Fruit fly (Drosophila melanogaster) whole organism, prepupa: ENCODE measurements around the gene Cpr72Ea.

Experiments
- CG10631 ChIP-seq: fragments of 200-800 bp; sonication (Bioruptor generic); optimal IDR thresholded peaks from 2 replicates; lab custom pipeline; 2016; ENCODE audit warnings: missing biosample characterization, missing genetic modification characterization
- CG10669 ChIP-seq: fragments of 200-800 bp; sonication (Bioruptor generic); optimal IDR thresholded peaks from 3 replicates; lab custom pipeline; 2018; ENCODE audit warnings: missing biosample characterization, mild to moderate bottlenecking, missing genetic modification characterization, moderate library complexity
- CG11294 ChIP-seq: fragments of 200-800 bp; sonication (Bioruptor generic); IDR thresholded peaks from 2 replicates; pipeline ENCODE4 v1.3.6; 2022; ENCODE audit warnings: missing biosample characterization, missing genetic modification characterization
- CG11762 ChIP-seq: fragments of 200-800 bp; sonication (Bioruptor generic); optimal IDR thresholded peaks from 3 replicates; lab custom pipeline; 2016; ENCODE audit warnings: missing biosample characterization, missing genetic modification characterization; ENCODE audit not compliant: insufficient read depth
- CG11902 ChIP-seq: fragments of 200-800 bp; sonication (Bioruptor generic); optimal IDR thresholded peaks from 3 replicates; lab custom pipeline; 2016; ENCODE audit warnings: missing biosample characterization, missing genetic modification characterization
- CG1621 ChIP-seq: fragments of 200-800 bp; sonication (Bioruptor generic); optimal IDR thresholded peaks from 3 replicates; lab custom pipeline; 2018; ENCODE audit warnings: missing biosample characterization, mild to moderate bottlenecking, missing genetic modification characterization
- CG16779 ChIP-seq: fragments of 200-800 bp; sonication (Bioruptor generic); optimal IDR thresholded peaks from 3 replicates; lab custom pipeline; 2017; ENCODE audit warnings: missing biosample characterization, mild to moderate bottlenecking, missing genetic modification characterization
- CG3032 ChIP-seq: fragments of 200-800 bp; optimal IDR thresholded peaks from 2 replicates; lab custom pipeline; 2019; ENCODE audit warnings: missing biosample characterization, mild to moderate bottlenecking, missing genetic modification characterization, moderate library complexity
- CG31627 ChIP-seq: fragments of 200-800 bp; sonication (Bioruptor generic); optimal IDR thresholded peaks from 3 replicates; lab custom pipeline; 2016; ENCODE audit warnings: missing biosample characterization, missing genetic modification characterization
- CG32006 ChIP-seq: fragments of 200-800 bp; sonication (Bioruptor generic); optimal IDR thresholded peaks from 3 replicates; lab custom pipeline; 2017; ENCODE audit warnings: missing biosample characterization, mild to moderate bottlenecking, missing genetic modification characterization
- CG34406 ChIP-seq: fragments of 200-800 bp; sonication (Bioruptor generic); optimal IDR thresholded peaks from 3 replicates; lab custom pipeline; 2016; ENCODE audit warnings: missing biosample characterization, missing genetic modification characterization
- CG3919 ChIP-seq: fragments of 200-800 bp; sonication (Bioruptor generic); optimal IDR thresholded peaks from 3 replicates; lab custom pipeline; 2016; ENCODE audit warnings: missing biosample characterization, missing genetic modification characterization
- CG4318 ChIP-seq: fragments of 200-800 bp; sonication (Bioruptor generic); optimal IDR thresholded peaks from 3 replicates; lab custom pipeline; 2017; ENCODE audit warnings: missing biosample characterization, mild to moderate bottlenecking, missing genetic modification characterization
- CG6163 ChIP-seq: fragments of 200-800 bp; sonication (Bioruptor generic); IDR thresholded peaks from 3 replicates; pipeline ENCODE4 v1.3.6; 2022; ENCODE audit warnings: missing biosample characterization, missing genetic modification characterization
- CG6276 ChIP-seq: fragments of 200-800 bp; sonication (Bioruptor generic); optimal IDR thresholded peaks from 2 replicates; lab custom pipeline; 2017; ENCODE audit warnings: missing biosample characterization, mild to moderate bottlenecking, missing genetic modification characterization
- CG6792 ChIP-seq: fragments of 200-800 bp; sonication (Bioruptor generic); optimal IDR thresholded peaks from 3 replicates; lab custom pipeline; 2016; ENCODE audit warnings: missing biosample characterization, missing genetic modification characterization
- CG6808 ChIP-seq: fragments of 200-800 bp; sonication (Bioruptor generic); optimal IDR thresholded peaks from 3 replicates; lab custom pipeline; 2017; ENCODE audit warnings: missing biosample characterization, missing genetic modification characterization, mild to moderate bottlenecking, moderate library complexity, missing genetic modification reagents
- CG6854 ChIP-seq: fragments of 200-800 bp; sonication (Bioruptor generic); optimal IDR thresholded peaks from 2 replicates; lab custom pipeline; 2017; ENCODE audit warnings: missing biosample characterization, mild to moderate bottlenecking, missing genetic modification characterization
- CG7368 ChIP-seq: fragments of 200-800 bp; sonication (Bioruptor generic); optimal IDR thresholded peaks from 3 replicates; lab custom pipeline; 2016; ENCODE audit warnings: missing biosample characterization, missing genetic modification characterization
- CG8119 ChIP-seq: fragments of 200-800 bp; sonication (Bioruptor generic); IDR thresholded peaks from 3 replicates; pipeline ENCODE4 v1.3.6; 2022; ENCODE audit warnings: missing biosample characterization, missing genetic modification characterization
- CG8319 ChIP-seq: fragments of 200-800 bp; sonication (Bioruptor generic); optimal IDR thresholded peaks from 3 replicates; lab custom pipeline; 2016; ENCODE audit warnings: missing biosample characterization, missing genetic modification characterization
- CG9139 ChIP-seq: fragments of 200-800 bp; sonication (Bioruptor generic); optimal IDR thresholded peaks from 3 replicates; lab custom pipeline; 2017; ENCODE audit warnings: missing biosample characterization, mild to moderate bottlenecking, missing genetic modification characterization
- Eip75B ChIP-seq: fragments of 200-800 bp; sonication (Bioruptor generic); optimal IDR thresholded peaks from 3 replicates; lab custom pipeline; 2016; ENCODE audit warnings: missing biosample characterization, missing genetic modification characterization
- Eip78C ChIP-seq: fragments of 200-800 bp; sonication (Bioruptor generic); peaks from one replicate; lab custom pipeline; 2016; ENCODE audit warnings: missing biosample characterization, missing genetic modification characterization
- Eip93F ChIP-seq: fragments of 200-800 bp; sonication (Bioruptor generic); optimal IDR thresholded peaks from 2 replicates; lab custom pipeline; 2016; ENCODE audit warnings: missing biosample characterization, mild to moderate bottlenecking, missing genetic modification characterization
- Ets21C ChIP-seq: fragments of 200-800 bp; sonication (Bioruptor generic); optimal IDR thresholded peaks from 3 replicates; lab custom pipeline; 2016; ENCODE audit warnings: missing biosample characterization, missing genetic modification characterization
- Ets96B ChIP-seq: fragments of 200-800 bp; optimal IDR thresholded peaks from 2 replicates; lab custom pipeline; 2019; ENCODE audit warnings: missing biosample characterization, mild to moderate bottlenecking, missing genetic modification characterization, moderate library complexity
- Hr38 ChIP-seq: sonication (Bioruptor generic); optimal IDR thresholded peaks from 2 replicates; lab custom pipeline; 2016; ENCODE audit warnings: missing biosample characterization, missing genetic modification characterization
- Hr39 ChIP-seq: fragments of 200-800 bp; sonication (Bioruptor generic); optimal IDR thresholded peaks from 2 replicates; lab custom pipeline; 2016; ENCODE audit warnings: missing biosample characterization, missing genetic modification characterization
- Hr4 ChIP-seq: fragments of 200-800 bp; sonication (Bioruptor generic); optimal IDR thresholded peaks from 3 replicates; lab custom pipeline; 2016; ENCODE audit warnings: missing biosample characterization, missing genetic modification characterization
- Lpt ChIP-seq: fragments of 200-800 bp; sonication (Bioruptor generic); optimal IDR thresholded peaks from 3 replicates; lab custom pipeline; 2016; ENCODE audit warnings: missing biosample characterization, missing genetic modification characterization
- Met ChIP-seq: fragments of 200-800 bp; sonication (Bioruptor generic); optimal IDR thresholded peaks from 3 replicates; lab custom pipeline; 2016; ENCODE audit warnings: missing biosample characterization, missing genetic modification characterization
- Smox ChIP-seq: fragments of 200-800 bp; sonication (Bioruptor generic); optimal IDR thresholded peaks from 3 replicates; lab custom pipeline; 2016; ENCODE audit warnings: missing biosample characterization, missing genetic modification characterization
- Sox102F ChIP-seq: fragments of 200-800 bp; sonication (Bioruptor generic); optimal IDR thresholded peaks from 2 replicates; lab custom pipeline; 2016; ENCODE audit warnings: missing biosample characterization, mild to moderate bottlenecking, missing genetic modification characterization
- Sox14 ChIP-seq: fragments of 200-800 bp; sonication (Bioruptor generic); optimal IDR thresholded peaks from 3 replicates; lab custom pipeline; 2016; ENCODE audit warnings: missing biosample characterization, missing genetic modification characterization
- Sox15 ChIP-seq: fragments of 200-800 bp; sonication (Bioruptor generic); optimal IDR thresholded peaks from 3 replicates; lab custom pipeline; 2016; ENCODE audit warnings: missing biosample characterization, missing genetic modification characterization
- achi ChIP-seq: fragments of 200-800 bp; sonication (Bioruptor generic); optimal IDR thresholded peaks from 3 replicates; lab custom pipeline; 2016; ENCODE audit warnings: missing biosample characterization, missing genetic modification characterization
- acj6 ChIP-seq: fragments of 200-800 bp; sonication (Bioruptor generic); optimal IDR thresholded peaks from 3 replicates; lab custom pipeline; 2016; ENCODE audit warnings: missing biosample characterization, missing genetic modification characterization
- eg ChIP-seq: fragments of 200-800 bp; sonication (Bioruptor generic); IDR thresholded peaks from 3 replicates; pipeline ENCODE4 v1.3.6; 2022; ENCODE audit warnings: missing biosample characterization, missing genetic modification characterization
- esn ChIP-seq: fragments of 200-800 bp; sonication (Bioruptor generic); optimal IDR thresholded peaks from 2 replicates; lab custom pipeline; 2016; ENCODE audit warnings: missing biosample characterization, mild to moderate bottlenecking, missing genetic modification characterization, moderate library complexity
- fd59A ChIP-seq: fragments of 200-800 bp; sonication (Bioruptor generic); optimal IDR thresholded peaks from 2 replicates; lab custom pipeline; 2017; ENCODE audit warnings: missing biosample characterization, mild to moderate bottlenecking, missing genetic modification characterization, missing genetic modification reagents
- fd85E ChIP-seq: fragments of 200-800 bp; sonication (Bioruptor generic); optimal IDR thresholded peaks from 3 replicates; lab custom pipeline; 2016; ENCODE audit warnings: missing biosample characterization, missing genetic modification characterization
- fkh ChIP-seq: fragments of 200-800 bp; sonication (Bioruptor generic); optimal IDR thresholded peaks from 3 replicates; lab custom pipeline; 2017; ENCODE audit warnings: missing biosample characterization, mild to moderate bottlenecking, missing genetic modification characterization, moderate library complexity
- lz ChIP-seq: fragments of 200-800 bp; sonication (Bioruptor generic); optimal IDR thresholded peaks from 3 replicates; lab custom pipeline; 2016; ENCODE audit warnings: missing biosample characterization, missing genetic modification characterization
- pdm3 ChIP-seq: fragments of 200-800 bp; sonication (Bioruptor generic); optimal IDR thresholded peaks from 3 replicates; lab custom pipeline; 2016; ENCODE audit warnings: missing biosample characterization, missing genetic modification characterization
- salr ChIP-seq, 2 experiments: fragments of 200-800 bp; sonication (Bioruptor generic); optimal IDR thresholded peaks; 3 replicates each; lab custom pipeline; 2016 to 2018; ENCODE audit warnings: missing biosample characterization in 2 of 2, missing genetic modification characterization in 2 of 2, mild to moderate bottlenecking in 1 of 2
- ss ChIP-seq, 2 experiments: fragments of 200-800 bp; sonication (Bioruptor generic); optimal IDR thresholded peaks; 2 replicates in 1 of 2; 3 replicates in 1 of 2; lab custom pipeline; 2017 to 2018; ENCODE audit warnings: mild to moderate bottlenecking in 2 of 2, missing biosample characterization in 2 of 2, missing genetic modification characterization in 2 of 2, moderate library complexity in 1 of 2
- svp ChIP-seq: fragments of 200-800 bp; sonication (Bioruptor generic); peaks from one replicate; lab custom pipeline; 2016; ENCODE audit warnings: missing biosample characterization, missing genetic modification characterization
- vri ChIP-seq: fragments of 200-800 bp; sonication (Bioruptor generic); optimal IDR thresholded peaks from 3 replicates; lab custom pipeline; 2016; ENCODE audit warnings: missing biosample characterization, mild to moderate bottlenecking, missing genetic modification characterization

Gene Cpr72Ea

DNA sequence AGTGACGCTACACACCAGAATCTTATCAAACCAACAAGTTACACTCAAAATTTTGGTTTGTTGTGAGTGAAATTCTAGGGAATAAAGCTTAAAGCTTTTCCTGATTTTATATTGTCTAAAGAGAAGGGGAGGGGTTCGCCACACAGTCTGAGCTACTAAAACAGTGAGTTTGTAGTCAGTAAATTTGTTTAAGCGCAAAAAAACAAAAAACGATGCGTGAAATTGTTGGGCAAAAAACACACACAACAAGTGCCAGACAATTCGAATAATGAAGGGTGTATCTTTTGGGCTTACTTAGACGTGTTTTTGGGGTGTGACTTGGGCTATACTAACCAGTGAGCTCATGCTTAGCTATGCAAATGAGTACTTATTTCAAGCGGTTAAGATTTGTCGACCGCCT, 2.6 kb upstream of the Cpr72Ea start:
- peak; percentile 70 for TF ChIP-seq fkh (GFP tag; lab: Kevin White, UChicago)
- no peak for TF ChIP-seq CG31627 (GFP tag; lab: Kevin White, UChicago)
- TF ChIP-seq, all 60 proteins: peak for 1

DNA sequence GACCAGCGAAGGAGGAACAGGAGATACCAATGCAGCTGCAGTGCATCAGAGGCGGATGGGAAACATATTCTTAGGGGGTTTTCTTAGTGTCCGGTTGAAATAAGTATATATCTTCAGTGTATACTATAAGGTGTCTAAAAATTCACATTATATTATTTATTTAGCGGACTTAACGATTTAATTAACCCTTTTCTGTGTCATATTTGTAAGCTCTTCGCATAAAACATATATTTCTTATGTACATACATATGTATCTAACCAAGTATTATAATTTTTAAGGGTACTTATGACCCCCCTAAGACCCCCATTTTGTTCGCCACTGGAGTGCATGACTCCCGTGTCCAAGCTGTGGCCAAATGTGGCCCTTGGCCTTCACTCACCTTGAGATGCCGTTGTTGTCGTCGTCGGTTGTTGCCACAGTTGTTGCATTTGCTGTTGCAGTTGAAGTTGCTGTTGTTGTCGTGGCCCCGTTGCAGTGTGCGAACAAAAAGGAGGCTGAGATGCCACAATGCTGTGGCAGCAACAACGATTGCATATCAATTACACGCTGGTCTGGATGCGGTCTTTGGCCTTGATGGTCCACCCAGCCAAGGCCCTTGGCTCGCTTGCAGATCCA, 1.1 kb upstream of the Cpr72Ea start:
- TF ChIP-seq CG34406 (GFP tag; lab: Kevin White, UChicago) (peak; percentile 89), CG11902 (GFP tag; lab: Kevin White, UChicago) (peak; percentile 70), Eip75B (GFP tag; lab: Kevin White, UChicago) (peak; percentile 89), CG7368 (GFP tag; lab: Kevin White, UChicago) (peak; percentile 72), Eip93F (GFP tag; lab: Kevin White, UChicago) (no peak), svp (GFP tag; lab: Kevin White, UChicago) (peak; percentile 89), CG10631 (peak; percentile 93), CG6276 (GFP tag; lab: Kevin White, UChicago) (no peak), CG8119 (peak; percentile 72; the same call in 2 of the 3 replicates), CG6808 (GFP tag; lab: Kevin White, UChicago) (peak; percentile 97), CG4318 (GFP tag; lab: Kevin White, UChicago) (peak; percentile 18), fd85E (peak; percentile 15), Lpt (GFP tag; lab: Kevin White, UChicago) (peak; percentile 39), CG3919 (GFP tag; lab: Kevin White, UChicago) (peak; percentile 58), CG11762 (GFP tag; lab: Kevin White, UChicago) (peak; percentile 70), eg (GFP tag; lab: Robert Waterston, UW) (0 out of 3 replicates have a peak, but pooled peaks have one; percentile 25), Ets21C (GFP tag; lab: Kevin White, UChicago) (peak; percentile 38), CG1621 (peak; percentile 91), acj6 (GFP tag; lab: Kevin White, UChicago) (peak; percentile 92), vri (GFP tag; lab: Kevin White, UChicago) (peak; percentile 22), CG31627 (GFP tag; lab: Kevin White, UChicago) (peak; percentile 58), Met (GFP tag; lab: Kevin White, UChicago) (peak; percentile 74), fd59A (peak; percentile 96), Sox14 (peak; percentile 82), Ets96B (peak; percentile 96), CG16779 (tag; lab: Kevin White, UChicago) (peak; percentile 83), CG6854 (peak; percentile 68), esn (GFP tag; lab: Kevin White, UChicago) (peak; percentile 80), Smox (GFP tag; lab: Kevin White, UChicago) (peak; percentile 75), Hr39 (peak; percentile 61), Hr38 (GFP tag; lab: Kevin White, UChicago) (no peak), CG3032 (tag; lab: Kevin White, UChicago) (peak; percentile 97), pdm3 (GFP tag; lab: Kevin White, UChicago) (peak; percentile 84), Eip78C (peak; percentile 96), CG10669 (GFP tag; lab: Kevin White, UChicago) (peak; percentile 89), CG6163 (GFP tag; lab: Robert Waterston, UW) (peak; percentile 79), lz (GFP tag; lab: Kevin White, UChicago) (peak; percentile 71), CG8319 (peak; percentile 79), ss (GFP tag; optimal IDR thresholded peaks at IDR 0.05; lab: Kevin White, UChicago) (peak; percentile 95 to 97), salr (GFP tag; optimal IDR thresholded peaks at IDR 0.05; lab: Kevin White, UChicago) (peak; percentile 79 to 86), CG32006 (GFP tag; lab: Kevin White, UChicago) (peak; percentile 71), Sox15 (GFP tag; lab: Kevin White, UChicago) (peak; percentile 75), achi (GFP tag; lab: Kevin White, UChicago) (peak; percentile 89), Sox102F (GFP tag; lab: Kevin White, UChicago) (peak; percentile 66), CG9139 (peak; percentile 93), CG6792 (peak; percentile 84), CG11294 (GFP tag; lab: Robert Waterston, UW) (peak; percentile 21; the same call in 1 of the 2 replicates), Hr4 (GFP tag; lab: Kevin White, UChicago) (peak; percentile 48)
